Worm (Caenorhabditis elegans) whole organism, late embryonic: ENCODE results near the gene ceh-57.

ENCODE experiments used
- ceh-22 ChIP-seq: sonication (generic microtip); optimal IDR thresholded peaks from 2 replicates; lab custom pipeline; 2017; ENCODE audit warnings: missing biosample characterization, missing genetic modification characterization
- ceh-30 ChIP-seq: fragments of 150-350 bp; optimal IDR thresholded peaks from 2 replicates; lab custom pipeline; 2014; ENCODE audit warnings: missing biosample characterization, missing genetic modification characterization
- lim-6 ChIP-seq: sonication (generic microtip); optimal IDR thresholded peaks from 2 replicates; lab custom pipeline; 2016; ENCODE audit warnings: missing genetic modification characterization, missing compliant biosample characterization
- nfya-1 ChIP-seq: sonication (generic microtip); optimal IDR thresholded peaks from 2 replicates; lab custom pipeline; 2017; ENCODE audit warnings: missing genetic modification characterization, mild to moderate bottlenecking, missing compliant biosample characterization, antibody characterized with exemption, moderate library complexity
- nhr-11 ChIP-seq: fragments of 150-350 bp; optimal IDR thresholded peaks from 2 replicates; lab custom pipeline; 2014; ENCODE audit warnings: missing biosample characterization, missing genetic modification characterization
- pqm-1 ChIP-seq: sonication (generic microtip); optimal IDR thresholded peaks from 2 replicates; lab custom pipeline; 2016; ENCODE audit warnings: missing genetic modification characterization, missing compliant biosample characterization
- ref-2 ChIP-seq: sonication (generic microtip); optimal IDR thresholded peaks from 2 replicates; lab custom pipeline; 2016; ENCODE audit warnings: missing genetic modification characterization, missing compliant biosample characterization
- sdc-2 ChIP-seq: sonication (generic microtip); optimal IDR thresholded peaks from 2 replicates; lab custom pipeline; 2016; ENCODE audit warnings: missing genotype, missing genetic modification characterization, missing compliant biosample characterization
- sox-4 ChIP-seq: sonication (generic microtip); optimal IDR thresholded peaks from 2 replicates; lab custom pipeline; 2017; ENCODE audit warnings: mild to moderate bottlenecking, missing genetic modification characterization, inconsistent platforms, missing compliant biosample characterization
- tbx-2 ChIP-seq: sonication (generic microtip); optimal IDR thresholded peaks from 2 replicates; lab custom pipeline; 2016; ENCODE audit warnings: missing genetic modification characterization, missing compliant biosample characterization
- unc-3 ChIP-seq, 2 experiments: fragments of 200-800 bp in 1 of 2; sonication (Bioruptor generic) in 1 of 2; sonication (generic microtip) in 1 of 2; conservative IDR thresholded peaks in 1 of 2; optimal IDR thresholded peaks in 1 of 2; 2 replicates each; pipeline versions ENCODE4 v1.3.6 to Lab custom; 2016 to 2022; ENCODE audit warnings: missing compliant biosample characterization in 2 of 2, missing genetic modification characterization in 2 of 2, missing genetic modification reagents in 1 of 2
- unc-86 ChIP-seq: sonication (generic microtip); optimal IDR thresholded peaks from 2 replicates; lab custom pipeline; 2016; ENCODE audit warnings: missing genetic modification characterization, missing compliant biosample characterization
- zip-5 ChIP-seq: sonication (generic microtip); optimal IDR thresholded peaks from 2 replicates; lab custom pipeline; 2016; ENCODE audit warnings: missing genetic modification characterization, missing compliant biosample characterization
- ztf-16 ChIP-seq: sonication (generic microtip); optimal IDR thresholded peaks from 2 replicates; lab custom pipeline; 2017; ENCODE audit warnings: missing genetic modification characterization, missing compliant biosample characterization

ce11 chrII:10402991-10403390, 35.9 kb upstream of the ceh-57 start:
- TF ChIP-seq pqm-1 (tag; lab: Kevin White, UChicago) (no peak), ztf-16 (no peak), sox-4 (no peak), nhr-11 (tag; lab: Kevin White, UChicago) (no peak), lim-6 (tag; lab: Kevin White, UChicago) (no peak), unc-3 (GFP tag; conservative IDR thresholded peaks at IDR 0.05; lab: Robert Waterston, UW) (no peak), unc-3 (tag; optimal IDR thresholded peaks at IDR 0.05; lab: Kevin White, UChicago) (no peak), sdc-2 (tag; lab: Kevin White, UChicago) (no peak), ceh-22 (tag; lab: Kevin White, UChicago) (no peak), tbx-2 (tag; lab: Kevin White, UChicago) (no peak), unc-86 (tag; lab: Kevin White, UChicago) (no peak), zip-5 (tag; lab: Kevin White, UChicago) (no peak), nfya-1 (tag; lab: Kevin White, UChicago) (no peak), ref-2 (no peak), ceh-30 (tag; lab: Kevin White, UChicago) (no peak)
